Worm (Caenorhabditis elegans) whole organism, L4 larva: ENCODE data around the gene C47G2.3.

Experiments
- D1046.2 ChIP-seq: fragments of 200-800 bp; sonication (Bioruptor generic); IDR thresholded peaks from 2 replicates; pipeline ENCODE4 v1.3.6; 2022; ENCODE audit warnings: missing genetic modification characterization, missing compliant biosample characterization
- F44E2.7 ChIP-seq: fragments of 200-800 bp; sonication (Bioruptor generic); IDR thresholded peaks from 2 replicates; pipeline ENCODE4 v2.1.2; 2022; ENCODE audit warnings: missing genetic modification characterization, missing compliant biosample characterization
- R02D3.7 ChIP-seq: fragments of 150-350 bp; sonication (generic microtip); optimal IDR thresholded peaks from 3 replicates; lab custom pipeline; 2014; ENCODE audit warnings: missing biosample characterization, missing genetic modification characterization
- Y105C5A.15 ChIP-seq: fragments of 200-800 bp; sonication (Bioruptor generic); IDR thresholded peaks from 2 replicates; pipeline ENCODE4 v1.3.6; 2022; ENCODE audit warnings: missing genetic modification characterization, missing compliant biosample characterization
- ZK337.2 ChIP-seq: fragments of 200-800 bp; sonication (Bioruptor generic); IDR thresholded peaks from 2 replicates; pipeline ENCODE4 v1.3.6; 2022; ENCODE audit warnings: missing genetic modification reagents, missing genetic modification characterization, missing compliant biosample characterization
- aha-1 ChIP-seq: fragments of 150-350 bp; peaks from one replicate; lab custom pipeline; 2014; ENCODE audit warnings: missing biosample characterization, missing genetic modification characterization
- aly-2 ChIP-seq: sonication (generic microtip); optimal IDR thresholded peaks from 2 replicates; lab custom pipeline; 2018; ENCODE audit warnings: missing biosample characterization, missing genetic modification characterization
- ama-1 ChIP-seq: fragments of 150-350 bp; optimal IDR thresholded peaks from 2 replicates; lab custom pipeline; 2014; ENCODE audit warnings: inconsistent platforms, mixed read lengths
- ceh-32 ChIP-seq: sonication (generic microtip); optimal IDR thresholded peaks from 2 replicates; lab custom pipeline; 2016; ENCODE audit warnings: mild to moderate bottlenecking, missing genetic modification characterization, missing compliant biosample characterization; ENCODE audit not compliant: poor library complexity
- ceh-44 ChIP-seq: fragments of 200-800 bp; sonication (Bioruptor generic); IDR thresholded peaks from 2 replicates; pipeline ENCODE4 v1.3.6; 2022; ENCODE audit warnings: missing genetic modification reagents, missing genetic modification characterization, missing compliant biosample characterization
- ces-1 ChIP-seq: fragments of 150-350 bp; sonication (generic microtip); optimal IDR thresholded peaks from 4 replicates; lab custom pipeline; 2014; ENCODE audit warnings: missing biosample characterization, missing genetic modification reagents, missing genetic modification characterization
- ctbp-1 ChIP-seq: fragments of 200-800 bp; sonication (Bioruptor generic); IDR thresholded peaks from 2 replicates; pipeline ENCODE4 v1.3.6; 2022; ENCODE audit warnings: missing genetic modification reagents, missing genetic modification characterization, missing compliant biosample characterization
- daf-16 ChIP-seq, 3 experiments: sonication (generic microtip); optimal IDR thresholded peaks; 2 replicates each; lab custom pipeline; 2016 to 2017; ENCODE audit warnings: missing genetic modification characterization in 3 of 3, missing genetic modification reagents in 3 of 3, mild to moderate bottlenecking in 2 of 3, missing compliant biosample characterization in 2 of 3, missing biosample characterization in 1 of 3, moderate library complexity in 1 of 3
- daf-19 ChIP-seq: fragments of 200-800 bp; sonication (Bioruptor generic); conservative IDR thresholded peaks from 2 replicates; pipeline ENCODE4 v1.3.6; 2022; ENCODE audit warnings: missing genetic modification characterization, missing compliant biosample characterization
- daf-8 ChIP-seq: fragments of 200-800 bp; sonication (Bioruptor generic); IDR thresholded peaks from 2 replicates; pipeline ENCODE4 v1.3.6; 2022; ENCODE audit warnings: missing genetic modification characterization, missing compliant biosample characterization
- dmd-6 ChIP-seq: fragments of 200-800 bp; sonication (Bioruptor generic); IDR thresholded peaks from 2 replicates; pipeline ENCODE4 v1.3.6; 2022; ENCODE audit warnings: missing genetic modification reagents, missing genetic modification characterization, missing compliant biosample characterization
- dpl-1 ChIP-seq: fragments of 150-350 bp; optimal IDR thresholded peaks from 2 replicates; lab custom pipeline; 2014; ENCODE audit warnings: missing biosample characterization, missing genetic modification reagents, missing genetic modification characterization
- duxl-1 ChIP-seq: sonication (generic microtip); optimal IDR thresholded peaks from 2 replicates; lab custom pipeline; 2016; ENCODE audit warnings: mild to moderate bottlenecking, missing genetic modification characterization, moderate library complexity, missing compliant biosample characterization; ENCODE audit not compliant: poor library complexity
- dve-1 ChIP-seq: sonication (generic microtip); optimal IDR thresholded peaks from 2 replicates; lab custom pipeline; 2017; ENCODE audit warnings: antibody characterized with exemption, mild to moderate bottlenecking, missing genetic modification characterization, missing compliant biosample characterization; ENCODE audit not compliant: insufficient read depth
- egl-43 ChIP-seq: fragments of 200-800 bp; sonication (Bioruptor generic); IDR thresholded peaks from 2 replicates; pipeline ENCODE4 v1.3.6; 2022; ENCODE audit warnings: missing genetic modification reagents, missing genetic modification characterization, missing compliant biosample characterization
- fkh-10 ChIP-seq: fragments of 150-350 bp; optimal IDR thresholded peaks from 2 replicates; lab custom pipeline; 2014; ENCODE audit warnings: missing biosample characterization, missing genetic modification reagents, missing genetic modification characterization
- gei-8 ChIP-seq: fragments of 200-800 bp; sonication (Bioruptor generic); optimal IDR thresholded peaks from 2 replicates; lab custom pipeline; 2018; ENCODE audit warnings: mild to moderate bottlenecking, missing genetic modification characterization, missing compliant biosample characterization
- hif-1 ChIP-seq, 2 experiments: sonication (generic microtip); optimal IDR thresholded peaks; 2 replicates each; lab custom pipeline; 2016 to 2017; ENCODE audit warnings: missing compliant biosample characterization in 2 of 2, missing genetic modification characterization in 2 of 2, missing genetic modification reagents in 2 of 2, missing genotype in 2 of 2, mild to moderate bottlenecking in 1 of 2
- hlh-11 ChIP-seq: fragments of 200-800 bp; sonication (Bioruptor generic); optimal IDR thresholded peaks from 2 replicates; lab custom pipeline; 2018; ENCODE audit warnings: mild to moderate bottlenecking, missing genetic modification characterization, missing compliant biosample characterization
- hlh-30 ChIP-seq: sonication (generic microtip); optimal IDR thresholded peaks from 2 replicates; lab custom pipeline; 2017; ENCODE audit warnings: antibody characterized with exemption, mild to moderate bottlenecking, missing genetic modification characterization, missing compliant biosample characterization; ENCODE audit not compliant: insufficient read depth
- lin-13 ChIP-seq: fragments of 150-350 bp; optimal IDR thresholded peaks from 2 replicates; lab custom pipeline; 2014; ENCODE audit warnings: missing biosample characterization, missing genetic modification reagents, missing genetic modification characterization
- lin-15B ChIP-seq: fragments of 150-350 bp; sonication (generic microtip); optimal IDR thresholded peaks from 3 replicates; lab custom pipeline; 2014; ENCODE audit warnings: missing biosample characterization, missing genetic modification characterization
- lin-38 ChIP-seq: fragments of 200-800 bp; sonication (Bioruptor generic); IDR thresholded peaks from 2 replicates; pipeline ENCODE4 v1.3.6; 2022; ENCODE audit warnings: missing genetic modification reagents, missing genetic modification characterization, missing compliant biosample characterization
- lir-3 ChIP-seq: sonication (generic microtip); optimal IDR thresholded peaks from 2 replicates; lab custom pipeline; 2016; ENCODE audit warnings: mild to moderate bottlenecking, missing genetic modification characterization, missing compliant biosample characterization
- lsy-2 ChIP-seq, 2 experiments: fragments of 150-350 bp in 1 of 2; sonication (generic microtip) in 1 of 2; optimal IDR thresholded peaks; 2 replicates each; lab custom pipeline; 2014 to 2017; ENCODE audit warnings: missing biosample characterization in 2 of 2, missing genetic modification characterization in 2 of 2
- madf-9 ChIP-seq: fragments of 200-800 bp; sonication (Bioruptor generic); conservative IDR thresholded peaks from 2 replicates; pipeline ENCODE4 v1.3.6; 2022; ENCODE audit warnings: missing genetic modification reagents, missing genetic modification characterization, missing compliant biosample characterization
- mep-1 ChIP-seq: fragments of 150-350 bp; sonication (generic microtip); optimal IDR thresholded peaks from 3 replicates; lab custom pipeline; 2014; ENCODE audit warnings: missing biosample characterization, missing genetic modification characterization
- mes-2 ChIP-seq: sonication (generic microtip); optimal IDR thresholded peaks from 2 replicates; lab custom pipeline; 2016; ENCODE audit warnings: missing genotype, mild to moderate bottlenecking, missing genetic modification characterization, missing compliant biosample characterization; ENCODE audit not compliant: poor library complexity, severe bottlenecking
- nhr-102 ChIP-seq: sonication (generic microtip); optimal IDR thresholded peaks from 2 replicates; lab custom pipeline; 2016; ENCODE audit warnings: mild to moderate bottlenecking, missing genetic modification characterization, moderate library complexity, missing compliant biosample characterization
- nhr-28 ChIP-seq: fragments of 150-350 bp; optimal IDR thresholded peaks from 2 replicates; lab custom pipeline; 2014; ENCODE audit warnings: missing biosample characterization, missing genetic modification characterization
- nhr-6 ChIP-seq: fragments of 150-350 bp; optimal IDR thresholded peaks from 2 replicates; lab custom pipeline; 2014; ENCODE audit warnings: missing biosample characterization, missing genetic modification characterization
- php-3 ChIP-seq: fragments of 200-800 bp; sonication (Bioruptor generic); IDR thresholded peaks from 2 replicates; pipeline ENCODE4 v1.3.6; 2022; ENCODE audit warnings: missing genetic modification reagents, missing genetic modification characterization, missing compliant biosample characterization
- rbr-2 ChIP-seq: sonication (generic microtip); optimal IDR thresholded peaks from 2 replicates; lab custom pipeline; 2016; ENCODE audit warnings: missing genotype, missing genetic modification characterization, missing compliant biosample characterization
- snpc-1.2 ChIP-seq: fragments of 200-800 bp; sonication (Bioruptor generic); IDR thresholded peaks from 2 replicates; pipeline ENCODE4 v1.3.6; 2022; ENCODE audit warnings: missing genetic modification reagents, missing genetic modification characterization, missing compliant biosample characterization
- spr-1 ChIP-seq: sonication (generic microtip); optimal IDR thresholded peaks from 2 replicates; lab custom pipeline; 2016; ENCODE audit warnings: mild to moderate bottlenecking, missing genetic modification characterization, missing compliant biosample characterization
- spr-3 ChIP-seq: fragments of 200-800 bp; sonication (Bioruptor generic); optimal IDR thresholded peaks from 2 replicates; lab custom pipeline; 2018; ENCODE audit warnings: mild to moderate bottlenecking, missing genetic modification characterization, missing compliant biosample characterization
- unc-130 ChIP-seq: sonication (generic microtip); optimal IDR thresholded peaks from 2 replicates; lab custom pipeline; 2016; ENCODE audit warnings: missing genetic modification reagents, missing genetic modification characterization, missing compliant biosample characterization
- zag-1 ChIP-seq: fragments of 150-350 bp; optimal IDR thresholded peaks from 2 replicates; lab custom pipeline; 2014; ENCODE audit warnings: missing biosample characterization, missing genetic modification characterization
- zfp-2 ChIP-seq: sonication (generic microtip); optimal IDR thresholded peaks from 2 replicates; lab custom pipeline; 2016; ENCODE audit warnings: mild to moderate bottlenecking, missing genetic modification characterization, missing compliant biosample characterization
- ztf-7 ChIP-seq: fragments of 150-350 bp; optimal IDR thresholded peaks from 2 replicates; lab custom pipeline; 2014; ENCODE audit warnings: missing biosample characterization, missing genetic modification characterization

The C47G2.3 gene

DNA sequence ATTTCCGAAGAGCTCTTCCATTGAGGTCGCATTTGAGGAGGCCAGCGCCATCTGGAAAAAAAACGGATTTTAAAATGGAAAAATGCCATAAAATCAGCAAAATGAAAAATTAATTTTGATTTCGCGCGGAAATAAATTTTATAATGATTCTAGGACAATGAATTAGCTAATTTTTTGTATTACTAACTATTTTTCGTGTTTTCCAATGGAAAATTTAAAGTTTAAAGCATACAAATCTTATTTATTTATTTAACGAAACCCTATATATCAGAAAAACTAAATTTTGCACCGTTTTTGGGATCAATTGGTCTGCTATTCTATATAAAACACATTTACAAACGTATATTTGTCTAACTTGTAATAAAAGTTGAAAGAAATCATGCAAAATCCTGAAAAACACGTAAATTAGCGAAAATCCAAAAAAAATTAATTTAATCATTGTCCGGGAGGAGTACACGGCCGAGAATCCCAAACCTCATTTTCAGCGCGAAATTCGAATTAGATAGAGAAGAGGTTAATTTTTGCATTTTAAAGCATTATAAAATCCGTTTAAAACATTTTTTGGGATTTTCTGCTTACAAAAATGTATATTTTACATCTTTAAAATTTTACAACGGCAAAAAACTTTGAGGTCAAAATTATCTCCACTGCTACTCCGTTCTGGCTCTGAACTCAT lies at the start of gene C47G2.3:
C47G2.3 (minus strand) TSS at position 51 of the 676 bp plus-strand sequence.
- TF ChIP-seq duxl-1 (tag; lab: Kevin White, UChicago): peak; percentile 71
- peak; percentile 17 for TF ChIP-seq hlh-30 (tag; lab: Kevin White, UChicago)
- TF ChIP-seq ztf-7: no peak
- no peak for TF ChIP-seq lir-3 (tag; lab: Kevin White, UChicago)
- peak; percentile 79 for TF ChIP-seq ZK337.2 (GFP tag; lab: Robert Waterston, UW)
- TF ChIP-seq php-3 (GFP tag; lab: Robert Waterston, UW): no peak
- peak; percentile 96 for TF ChIP-seq mes-2 (tag; lab: Kevin White, UChicago)
- TF ChIP-seq madf-9: 0 out of 2 replicates have a peak, but pooled peaks have one; percentile 21
- TF ChIP-seq ceh-32 (tag; lab: Kevin White, UChicago): no peak
- peak; percentile 25 for TF ChIP-seq rbr-2 (tag; lab: Kevin White, UChicago)
- TF ChIP-seq F44E2.7 (GFP tag; lab: Robert Waterston, UW): no peak
- peak in 1 of 2 experiments; percentile 42 for TF ChIP-seq hif-1 (tag; optimal IDR thresholded peaks at IDR 0.05; lab: Kevin White, UChicago)
- TF ChIP-seq ctbp-1 (GFP tag; lab: Robert Waterston, UW): no peak
- TF ChIP-seq dpl-1 (GFP tag; lab: Kevin White, UChicago): peak; percentile 90
- no peak for TF ChIP-seq fkh-10 (GFP tag; lab: Kevin White, UChicago)
- TF ChIP-seq D1046.2 (GFP tag; lab: Robert Waterston, UW): no peak
- TF ChIP-seq daf-16 (GFP tag; optimal IDR thresholded peaks at IDR 0.05; lab: Kevin White, UChicago): no peak
- peak; percentile 32 for TF ChIP-seq daf-16 (tag; optimal IDR thresholded peaks at IDR 0.05; lab: Kevin White, UChicago)
- peak; percentile 51 for TF ChIP-seq dmd-6 (GFP tag; lab: Robert Waterston, UW)
- no peak for TF ChIP-seq zfp-2
- TF ChIP-seq unc-130 (GFP tag; lab: Kevin White, UChicago): peak; percentile 75
- TF ChIP-seq aha-1 (tag; lab: Kevin White, UChicago): peak; percentile 47
- TF ChIP-seq dve-1: peak; percentile 60
- TF ChIP-seq mep-1 (tag; lab: Kevin White, UChicago): peak; percentile 55
- peak in 1 of 2 experiments; percentile 73 for TF ChIP-seq lsy-2 (tag; optimal IDR thresholded peaks at IDR 0.05; lab: Kevin White, UChicago)
- TF ChIP-seq Y105C5A.15 (GFP tag; lab: Robert Waterston, UW): 0 out of 2 replicates have a peak, but pooled peaks have one; percentile 39
- no peak for TF ChIP-seq snpc-1.2 (GFP tag; lab: Robert Waterston, UW)
- TF ChIP-seq nhr-6 (tag; lab: Kevin White, UChicago): peak; percentile 58
- peak; percentile 2 for TF ChIP-seq nhr-102 (tag; lab: Kevin White, UChicago)
- no peak for TF ChIP-seq ces-1
- TF ChIP-seq hlh-11 (tag; lab: Kevin White, UChicago): peak; percentile 27
- peak; percentile 79 for TF ChIP-seq lin-38 (GFP tag; lab: Robert Waterston, UW)

DNA sequence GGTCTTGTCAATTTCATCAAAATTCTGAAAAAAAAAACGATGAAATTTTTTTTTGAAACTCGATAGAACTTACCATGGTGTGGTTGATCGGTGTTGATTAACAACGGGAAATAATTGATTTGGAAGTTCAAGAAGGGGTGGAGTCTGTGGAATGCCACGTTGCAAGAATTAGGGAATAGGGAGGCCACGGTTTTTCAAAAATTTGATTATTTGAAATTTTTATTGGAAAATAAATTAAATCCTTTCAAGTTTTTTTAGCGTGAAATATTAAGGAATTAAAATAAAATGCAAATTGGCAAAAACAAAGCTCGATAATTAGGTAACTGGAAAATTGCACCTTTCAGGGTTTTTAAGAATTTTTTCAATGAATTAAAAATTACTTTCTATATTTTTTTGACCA lies 49.5 kb upstream of the C47G2.3 start, which contains the start of gene rmd-3:
rmd-3 (minus strand) TSS at position 101 of the 400 bp plus-strand sequence.
- no peak for TF ChIP-seq lin-15B
- TF ChIP-seq dpl-1 (GFP tag; lab: Kevin White, UChicago): no peak
- no peak for TF ChIP-seq ceh-44 (GFP tag; lab: Robert Waterston, UW)
- TF ChIP-seq madf-9: no peak
- no peak for TF ChIP-seq gei-8 (GFP tag; lab: Kevin White, UChicago)
- no peak for TF ChIP-seq R02D3.7
- TF ChIP-seq mep-1 (tag; lab: Kevin White, UChicago): no peak
- no peak for TF ChIP-seq egl-43 (GFP tag; lab: Robert Waterston, UW)
- TF ChIP-seq nhr-28 (tag; lab: Kevin White, UChicago): no peak
- TF ChIP-seq daf-8 (GFP tag; lab: Robert Waterston, UW): no peak
- TF ChIP-seq daf-19 (GFP tag; lab: Robert Waterston, UW): no peak
- no peak for TF ChIP-seq snpc-1.2 (GFP tag; lab: Robert Waterston, UW)
- TF ChIP-seq spr-3 (GFP tag; lab: Kevin White, UChicago): no peak
- no peak for TF ChIP-seq lin-13 (GFP tag; lab: Kevin White, UChicago)
- no peak for TF ChIP-seq spr-1
- TF ChIP-seq ZK337.2 (GFP tag; lab: Robert Waterston, UW): no peak
- TF ChIP-seq F44E2.7 (GFP tag; lab: Robert Waterston, UW): no peak
- TF ChIP-seq ama-1 (lab: Kevin White, UChicago): no peak
- TF ChIP-seq zag-1 (tag; lab: Kevin White, UChicago): no peak
- no peak for TF ChIP-seq aly-2 (tag; lab: Kevin White, UChicago)
